Fruit fly (Drosophila melanogaster) whole organism, pupa: ENCODE data around the gene nmdyn-D7.

Source experiments
- CG32121 ChIP-seq: fragments of 200-800 bp; sonication (Bioruptor generic); IDR thresholded peaks from 2 replicates; pipeline ENCODE4 v1.3.6; 2022; ENCODE audit warnings: missing biosample characterization, missing genetic modification characterization
- CG34367 ChIP-seq: fragments of 200-800 bp; sonication (Bioruptor generic); optimal IDR thresholded peaks from 2 replicates; lab custom pipeline; 2018; ENCODE audit warnings: missing biosample characterization, mild to moderate bottlenecking, missing genetic modification characterization
- CG9948 ChIP-seq: fragments of 200-800 bp; sonication (Bioruptor generic); optimal IDR thresholded peaks from 2 replicates; lab custom pipeline; 2018; ENCODE audit warnings: missing biosample characterization, mild to moderate bottlenecking, missing genetic modification characterization, moderate library complexity
- EcR ChIP-seq: fragments of 200-800 bp; sonication (Bioruptor generic); optimal IDR thresholded peaks from 3 replicates; lab custom pipeline; 2019; ENCODE audit warnings: missing biosample characterization, missing genetic modification characterization, mild to moderate bottlenecking, moderate library complexity, missing genetic modification reagents
- Ets98B ChIP-seq: fragments of 200-800 bp; sonication (Bioruptor generic); IDR thresholded peaks from 2 replicates; pipeline ENCODE4 v1.3.6; 2022; ENCODE audit warnings: missing biosample characterization, missing genetic modification characterization
- Pif1B ChIP-seq: fragments of 200-800 bp; sonication (Bioruptor generic); optimal IDR thresholded peaks from 3 replicates; lab custom pipeline; 2016; ENCODE audit warnings: missing biosample characterization, missing genetic modification characterization

nmdyn-D7 gene

DNA sequence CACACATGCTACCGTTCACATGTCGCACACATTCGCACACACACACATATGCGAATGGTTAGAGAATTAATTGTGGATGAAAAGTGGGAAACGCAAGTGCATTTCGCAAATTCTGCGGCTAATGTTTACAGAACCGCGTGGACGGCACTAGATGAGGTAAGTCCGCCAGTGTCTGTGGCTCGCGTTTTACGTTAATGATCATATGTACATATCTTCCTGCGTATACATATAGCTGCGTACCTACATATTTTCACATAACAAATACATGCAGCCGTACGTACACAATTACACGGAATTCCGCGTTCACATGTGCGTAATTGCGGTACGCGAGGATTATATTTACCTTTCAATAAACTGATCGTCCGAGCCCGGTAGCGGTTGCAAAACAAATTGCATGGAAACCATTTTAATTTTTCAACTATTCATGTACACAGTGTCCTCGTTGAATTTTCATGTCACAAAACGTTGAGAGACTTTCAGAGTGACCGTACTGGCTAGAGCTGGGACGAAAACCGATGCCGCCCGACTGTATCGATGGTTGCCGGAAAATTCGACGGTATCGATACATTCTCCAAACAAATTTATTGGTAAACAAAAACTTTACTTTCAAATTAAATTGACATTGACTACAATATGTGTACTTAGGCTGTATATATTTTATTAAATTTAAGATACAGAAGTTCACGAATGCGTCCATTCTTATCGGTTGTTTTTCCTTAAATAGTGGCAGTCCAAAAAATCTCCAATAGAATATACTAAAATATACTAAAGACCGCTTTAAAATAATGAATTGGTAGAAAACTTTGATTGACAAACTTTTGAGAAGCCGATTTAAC, 45.6 kb downstream of the nmdyn-D7 start, which contains the start of gene hyd:
hyd (minus strand) TSS at position 495 of the 836 bp plus-strand sequence.
- no peak for TF ChIP-seq CG9948 (tag; lab: Kevin White, UChicago)
- no peak for TF ChIP-seq Pif1B (GFP tag; lab: Kevin White, UChicago)
- no peak for TF ChIP-seq Ets98B
- no peak for TF ChIP-seq CG32121 (GFP tag; lab: Robert Waterston, UW)

DNA sequence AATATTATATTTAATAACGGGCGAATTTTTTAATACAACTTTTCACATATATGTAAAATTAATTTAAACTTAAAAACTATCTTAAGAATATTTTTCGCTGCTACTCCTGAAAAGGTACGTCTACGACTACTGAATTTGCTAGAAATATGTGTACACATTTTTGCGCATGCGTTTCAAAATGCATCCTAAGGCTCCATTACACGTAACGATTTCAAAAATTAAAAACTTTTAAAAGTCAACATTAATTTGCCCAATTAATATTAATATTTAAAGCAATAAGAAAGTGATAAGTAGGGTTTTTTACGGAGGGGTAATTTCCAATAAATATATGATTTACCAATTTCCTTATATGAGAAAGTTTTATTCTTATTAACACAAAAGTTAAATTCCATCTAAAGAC, 51.0 kb downstream of the nmdyn-D7 start, which contains the start of gene FoxP:
FoxP (minus strand) TSS at position 89 of the 400 bp plus-strand sequence.
- TF ChIP-seq EcR (no peak), CG34367 (tag; lab: Kevin White, UChicago) (no peak)
